Worm (Caenorhabditis elegans): ENCODE results near the gene tag-164.

DNA sequence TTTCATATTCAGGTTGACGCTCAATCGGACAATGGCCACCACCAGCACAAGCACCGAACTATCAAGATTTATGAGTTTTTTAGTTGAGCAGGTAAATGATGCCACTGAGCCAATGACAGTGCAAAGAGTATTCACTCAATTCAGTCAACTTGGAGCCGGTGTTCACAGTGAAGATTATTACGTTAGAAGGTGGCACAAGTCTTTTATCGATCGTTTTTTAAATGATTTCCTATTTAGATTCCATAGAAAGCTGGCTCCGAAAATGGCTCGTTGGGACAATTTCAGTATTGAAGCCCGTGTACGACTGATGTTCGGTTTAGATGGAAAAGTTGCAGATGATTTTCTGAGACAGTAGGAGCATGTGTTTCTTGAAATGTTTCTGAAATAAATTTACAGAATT lies 42.3 kb downstream of the tag-164 start, which contains the start of gene T28A8.5:
- no peak for TF ChIP-seq ces-1 (GFP tag; optimal IDR thresholded peaks at IDR 0.05)
- TF ChIP-seq dpl-1 (GFP tag; optimal IDR thresholded peaks at IDR 0.05): no peak
- no peak for TF ChIP-seq daf-19 (GFP tag; conservative IDR thresholded peaks at IDR 0.05)
- TF ChIP-seq hlh-11 (tag; optimal IDR thresholded peaks at IDR 0.05): no peak
- TF ChIP-seq ZK546.5 (tag; optimal IDR thresholded peaks at IDR 0.05): no peak
- no peak for TF ChIP-seq nhr-77 (tag; optimal IDR thresholded peaks at IDR 0.05)
- no peak for TF ChIP-seq nhr-11 (tag; optimal IDR thresholded peaks at IDR 0.05)
- no peak for TF ChIP-seq daf-8 (GFP tag; IDR thresholded peaks at IDR 0.05)
